Fruit fly (Drosophila melanogaster) whole organism, embryonic: Measurements from ENCODE around the gene BTBD9.

Experiments
- Awh ChIP-seq: fragments of 200-800 bp; sonication (Bioruptor generic); IDR thresholded peaks from 2 replicates; pipeline ENCODE4, ENCODE4 v1.3.6; 2022; ENCODE audit warnings: missing biosample characterization, missing genetic modification characterization
- CG10147 ChIP-seq: fragments of 200-800 bp; sonication (Bioruptor generic); optimal IDR thresholded peaks from 2 replicates; lab custom pipeline; 2019; ENCODE audit warnings: missing biosample characterization, mild to moderate bottlenecking, missing genetic modification characterization, moderate library complexity
- CG12391 ChIP-seq: fragments of 200-800 bp; sonication (Bioruptor generic); optimal IDR thresholded peaks from 3 replicates; lab custom pipeline; 2018; ENCODE audit warnings: missing biosample characterization, mild to moderate bottlenecking, missing genetic modification characterization, moderate library complexity
- CG12942 ChIP-seq: fragments of 200-800 bp; sonication (Bioruptor generic); optimal IDR thresholded peaks from 3 replicates; lab custom pipeline; 2016; ENCODE audit warnings: missing biosample characterization, missing genetic modification characterization
- CG14014 ChIP-seq: fragments of 200-800 bp; sonication (Bioruptor generic); IDR thresholded peaks from 2 replicates; pipeline ENCODE4 v1.3.6; 2022; ENCODE audit warnings: missing biosample characterization, missing genetic modification characterization
- CG14667 ChIP-seq: fragments of 200-800 bp; sonication (Bioruptor generic); IDR thresholded peaks from 2 replicates; pipeline ENCODE4 v1.3.6; 2022; ENCODE audit warnings: missing biosample characterization, missing genetic modification characterization
- CG15073 ChIP-seq: fragments of 200-800 bp; sonication (Bioruptor generic); optimal IDR thresholded peaks from 2 replicates; lab custom pipeline; 2016; ENCODE audit warnings: missing biosample characterization, missing genetic modification characterization
- CG1529 ChIP-seq: fragments of 200-800 bp; sonication (Bioruptor generic); optimal IDR thresholded peaks from 3 replicates; lab custom pipeline; 2018; ENCODE audit warnings: missing biosample characterization, missing genetic modification characterization
- CG1603 ChIP-seq: fragments of 200-800 bp; sonication (Bioruptor generic); optimal IDR thresholded peaks from 2 replicates; lab custom pipeline; 2019; ENCODE audit warnings: missing biosample characterization, mild to moderate bottlenecking, missing genetic modification characterization, moderate library complexity
- CG17186 ChIP-seq: fragments of 200-800 bp; sonication (Bioruptor generic); optimal IDR thresholded peaks from 3 replicates; lab custom pipeline; 2017; ENCODE audit warnings: missing biosample characterization, missing genetic modification reagents, missing genetic modification characterization
- CG17912 ChIP-seq: fragments of 200-800 bp; sonication (Bioruptor generic); optimal IDR thresholded peaks from 2 replicates; lab custom pipeline; 2018; ENCODE audit warnings: missing biosample characterization, mild to moderate bottlenecking, missing genetic modification characterization
- CG2199 ChIP-seq: fragments of 200-800 bp; sonication (Bioruptor generic); IDR thresholded peaks from 3 replicates; pipeline ENCODE4 v1.3.6; 2022; ENCODE audit warnings: missing biosample characterization, missing genetic modification characterization
- CG31441 ChIP-seq: fragments of 200-800 bp; sonication (Bioruptor generic); IDR thresholded peaks from 2 replicates; pipeline ENCODE4 v1.3.6; 2022; ENCODE audit warnings: missing biosample characterization, missing genetic modification characterization
- CG42726 ChIP-seq: fragments of 200-800 bp; sonication (Bioruptor generic); IDR thresholded peaks from 2 replicates; pipeline ENCODE4 v1.3.6; 2022; ENCODE audit warnings: missing biosample characterization, missing genetic modification characterization; ENCODE audit not compliant: partially characterized antibody
- CG4282 ChIP-seq: fragments of 200-800 bp; sonication (Bioruptor generic); optimal IDR thresholded peaks from 2 replicates; lab custom pipeline; 2016; ENCODE audit warnings: missing biosample characterization, missing genetic modification characterization
- CG4404 ChIP-seq: fragments of 200-800 bp; sonication (Bioruptor generic); IDR thresholded peaks from 2 replicates; pipeline ENCODE4 v1.3.6; 2022; ENCODE audit warnings: missing biosample characterization, missing genetic modification characterization
- CG6689 ChIP-seq: fragments of 200-800 bp; sonication (Bioruptor generic); IDR thresholded peaks from 2 replicates; pipeline ENCODE4 v1.3.6; 2022; ENCODE audit warnings: missing biosample characterization, missing genetic modification characterization
- CG7372 ChIP-seq: fragments of 200-800 bp; sonication (Bioruptor generic); IDR thresholded peaks from 2 replicates; pipeline ENCODE4 v1.3.6; 2022; ENCODE audit warnings: missing biosample characterization, missing genetic modification characterization
- CG7745 ChIP-seq: fragments of 200-800 bp; sonication (Bioruptor generic); optimal IDR thresholded peaks from 2 replicates; lab custom pipeline; 2018; ENCODE audit warnings: missing biosample characterization, mild to moderate bottlenecking, missing genetic modification characterization, moderate library complexity
- D19B ChIP-seq: fragments of 200-800 bp; sonication (Bioruptor generic); optimal IDR thresholded peaks from 2 replicates; lab custom pipeline; 2017; ENCODE audit warnings: missing biosample characterization, mild to moderate bottlenecking, missing genetic modification characterization
- Dp ChIP-seq: fragments of 200-800 bp; sonication (Bioruptor generic); optimal IDR thresholded peaks from 2 replicates; lab custom pipeline; 2018; ENCODE audit warnings: missing biosample characterization, mild to moderate bottlenecking, missing genetic modification characterization, moderate library complexity
- E2f2 ChIP-seq: fragments of 200-800 bp; sonication (Bioruptor generic); IDR thresholded peaks from 2 replicates; pipeline ENCODE4 v1.3.6; 2022; ENCODE audit warnings: missing biosample characterization, missing genetic modification characterization
- Elba2 ChIP-seq: fragments of 200-800 bp; sonication (Bioruptor generic); optimal IDR thresholded peaks from 3 replicates; lab custom pipeline; 2016; ENCODE audit warnings: missing biosample characterization, missing genetic modification characterization
- Fer1 ChIP-seq: fragments of 200-800 bp; sonication (Bioruptor generic); optimal IDR thresholded peaks from 2 replicates; lab custom pipeline; 2017; ENCODE audit warnings: missing biosample characterization, mild to moderate bottlenecking, missing genetic modification characterization
- GATAe ChIP-seq: fragments of 200-800 bp; sonication (Bioruptor generic); conservative IDR thresholded peaks from 2 replicates; pipeline ENCODE4 v1.3.6; 2022; ENCODE audit warnings: missing biosample characterization, missing genetic modification characterization
- HLH4C ChIP-seq: fragments of 200-800 bp; sonication (Bioruptor generic); IDR thresholded peaks from 3 replicates; pipeline ENCODE4 v1.3.6; 2022; ENCODE audit warnings: missing biosample characterization, missing genetic modification characterization; ENCODE audit not compliant: partially characterized antibody
- HLH54F ChIP-seq: fragments of 200-800 bp; sonication (Bioruptor generic); optimal IDR thresholded peaks from 3 replicates; lab custom pipeline; 2016; ENCODE audit warnings: missing biosample characterization, missing genetic modification characterization
- Hmr ChIP-seq: fragments of 200-800 bp; sonication (Bioruptor generic); optimal IDR thresholded peaks from 3 replicates; lab custom pipeline; 2017; ENCODE audit warnings: mild to moderate bottlenecking, missing biosample characterization, missing genetic modification reagents, missing genetic modification characterization
- MBD-R2 ChIP-seq: fragments of 200-800 bp; sonication (Bioruptor generic); IDR thresholded peaks from 2 replicates; pipeline ENCODE4 v1.3.6; 2022; ENCODE audit warnings: missing biosample characterization, missing genetic modification characterization
- Mrtf ChIP-seq: fragments of 200-800 bp; sonication (Bioruptor generic); IDR thresholded peaks from 3 replicates; pipeline ENCODE4 v1.3.6; 2022; ENCODE audit warnings: missing biosample characterization, missing genetic modification characterization
- Myb ChIP-seq: fragments of 200-800 bp; sonication (Bioruptor generic); optimal IDR thresholded peaks from 2 replicates; lab custom pipeline; 2016; ENCODE audit warnings: missing biosample characterization, missing genetic modification characterization
- Ptx1 ChIP-seq: fragments of 200-800 bp; sonication (Bioruptor generic); IDR thresholded peaks from 2 replicates; pipeline ENCODE4 v1.3.6; 2022; ENCODE audit warnings: missing biosample characterization, missing genetic modification characterization
- amos ChIP-seq: fragments of 200-800 bp; sonication (Bioruptor generic); IDR thresholded peaks from 2 replicates; pipeline ENCODE4 v1.3.6; 2022; ENCODE audit warnings: missing biosample characterization, missing genetic modification characterization; ENCODE audit not compliant: partially characterized antibody
- ash1 ChIP-seq: fragments of 200-800 bp; sonication (Bioruptor generic); optimal IDR thresholded peaks from 2 replicates; lab custom pipeline; 2018; ENCODE audit warnings: missing biosample characterization, mild to moderate bottlenecking, missing genetic modification characterization
- croc ChIP-seq: fragments of 200-800 bp; sonication (Bioruptor generic); conservative IDR thresholded peaks from 3 replicates; pipeline ENCODE4 v1.3.6; 2022; ENCODE audit warnings: missing biosample characterization, missing genetic modification characterization
- da ChIP-seq: fragments of 200-800 bp; sonication (Bioruptor generic); optimal IDR thresholded peaks from 2 replicates; lab custom pipeline; 2016; ENCODE audit warnings: missing biosample characterization, missing genetic modification characterization
- dati ChIP-seq: fragments of 200-800 bp; sonication (Bioruptor generic); IDR thresholded peaks from 2 replicates; pipeline ENCODE4 v1.3.6; 2022; ENCODE audit warnings: missing biosample characterization, missing genetic modification characterization
- dimm ChIP-seq: fragments of 200-800 bp; sonication (Bioruptor generic); IDR thresholded peaks from 2 replicates; pipeline ENCODE4 v1.3.6; 2022; ENCODE audit warnings: missing biosample characterization, missing genetic modification characterization
- eyg ChIP-seq: fragments of 200-800 bp; sonication (Bioruptor generic); optimal IDR thresholded peaks from 3 replicates; lab custom pipeline; 2016; ENCODE audit warnings: missing biosample characterization, missing genetic modification characterization
- gem ChIP-seq: fragments of 200-800 bp; sonication (Bioruptor generic); optimal IDR thresholded peaks from 2 replicates; lab custom pipeline; 2019; ENCODE audit warnings: missing biosample characterization, mild to moderate bottlenecking, missing genetic modification characterization, moderate library complexity
- h ChIP-seq: fragments of >200 bp; optimal IDR thresholded peaks from 2 replicates; lab custom pipeline; 2017
- kah ChIP-seq: fragments of 200-800 bp; sonication (Bioruptor generic); optimal IDR thresholded peaks from 2 replicates; lab custom pipeline; 2018; ENCODE audit warnings: missing biosample characterization, mild to moderate bottlenecking, missing genetic modification characterization
- knrl ChIP-seq: fragments of 200-800 bp; sonication (Bioruptor generic); IDR thresholded peaks from 3 replicates; pipeline ENCODE4 v1.3.6; 2022; ENCODE audit warnings: missing biosample characterization, missing genetic modification characterization; ENCODE audit not compliant: partially characterized antibody
- lab ChIP-seq: fragments of 200-800 bp; sonication (Bioruptor generic); optimal IDR thresholded peaks from 3 replicates; lab custom pipeline; 2017; ENCODE audit warnings: missing biosample characterization, missing genetic modification characterization, mild to moderate bottlenecking, moderate library complexity, missing genetic modification reagents
- nerfin-1 ChIP-seq: fragments of 200-800 bp; sonication (Bioruptor generic); optimal IDR thresholded peaks from 3 replicates; lab custom pipeline; 2019; ENCODE audit warnings: missing biosample characterization, mild to moderate bottlenecking, missing genetic modification characterization, moderate library complexity
- pan ChIP-seq, 4 experiments: fragments of >200 bp in 3 of 4; fragments of 200-800 bp in 1 of 4; sonication (Bioruptor generic) in 1 of 4; optimal IDR thresholded peaks in 3 of 4; IDR thresholded peaks in 1 of 4; 2 replicates each; pipeline versions ENCODE4 v1.3.6 to Lab custom; 2017 to 2022; ENCODE audit warnings: missing biosample characterization in 2 of 4, missing genetic modification characterization in 2 of 4, mixed read lengths in 1 of 4
- run ChIP-seq: fragments of 200-800 bp; sonication (Bioruptor generic); optimal IDR thresholded peaks from 3 replicates; lab custom pipeline; 2018; ENCODE audit warnings: missing biosample characterization, mild to moderate bottlenecking, missing genetic modification characterization
- so ChIP-seq: fragments of 200-800 bp; sonication (Bioruptor generic); IDR thresholded peaks from 3 replicates; pipeline ENCODE4 v1.3.6; 2022; ENCODE audit warnings: missing biosample characterization, missing genetic modification characterization
- tin ChIP-seq: fragments of 200-800 bp; sonication (Bioruptor generic); optimal IDR thresholded peaks from 3 replicates; lab custom pipeline; 2016; ENCODE audit warnings: missing biosample characterization, missing genetic modification characterization
- tll ChIP-seq, 2 experiments: fragments of 200-800 bp in 1 of 2; fragments of >200 bp in 1 of 2; sonication (Bioruptor generic) in 1 of 2; optimal IDR thresholded peaks; 2 replicates each; lab custom pipeline; 2017 to 2019; ENCODE audit warnings: missing biosample characterization in 2 of 2, missing genetic modification characterization in 2 of 2, mild to moderate bottlenecking in 1 of 2, moderate library complexity in 1 of 2
- vvl ChIP-seq: fragments of 200-800 bp; sonication (Bioruptor generic); IDR thresholded peaks from 2 replicates; pipeline ENCODE4 v1.3.6; 2022; ENCODE audit warnings: missing biosample characterization, missing genetic modification characterization

The BTBD9 gene

dm6 chrX:10757616-10758078 is 10.7 kb upstream of the BTBD9 start, which contains the start of gene Rph (continued):
- TF ChIP-seq da (no peak), dimm (GFP tag; lab: Robert Waterston, UW) (no peak), CG7372 (GFP tag; lab: Robert Waterston, UW) (no peak), MBD-R2 (GFP tag; lab: Robert Waterston, UW) (no peak), pan (optimal IDR thresholded peaks at IDR 0.05; lab: Kevin White, UChicago) (no peak), pan (GFP tag; optimal IDR thresholded peaks at IDR 0.05 in 1 of 2, IDR thresholded peaks at IDR 0.05 in 1 of 2) (no peak), CG4282 (GFP tag; lab: Kevin White, UChicago) (no peak), HLH54F (peak; percentile 3), eyg (GFP tag; lab: Kevin White, UChicago) (no peak), CG31441 (GFP tag; lab: Robert Waterston, UW) (no peak), ash1 (GFP tag; lab: Kevin White, UChicago) (no peak), CG10147 (GFP tag; lab: Kevin White, UChicago) (peak; percentile 31), knrl (GFP tag; lab: Robert Waterston, UW) (peak; percentile 53; the same call in 2 of the 3 replicates), CG2199 (no peak), so (GFP tag; lab: Robert Waterston, UW) (no peak), Hmr (peak; percentile 47), E2f2 (GFP tag; lab: Robert Waterston, UW) (no peak), CG42726 (no peak), CG12942 (GFP tag; lab: Kevin White, UChicago) (no peak), CG14667 (GFP tag; lab: Robert Waterston, UW) (no peak), CG17912 (GFP tag; lab: Kevin White, UChicago) (no peak), dati (GFP tag; lab: Robert Waterston, UW) (no peak), CG14014 (GFP tag; lab: Robert Waterston, UW) (0 out of 2 replicates have a peak, but pooled peaks have one; percentile 16), CG1603 (tag; lab: Kevin White, UChicago) (no peak), gem (tag; lab: Kevin White, UChicago) (no peak), HLH4C (GFP tag; lab: Robert Waterston, UW) (no peak), Awh (no peak), CG4404 (GFP tag; lab: Robert Waterston, UW) (no peak), CG7745 (tag; lab: Kevin White, UChicago) (no peak), tll (GFP tag; optimal IDR thresholded peaks at IDR 0.05; lab: Kevin White, UChicago) (no peak), kah (no peak), Ptx1 (0 out of 2 replicates have a peak, but pooled peaks have one; percentile 26), tin (GFP tag; lab: Kevin White, UChicago) (no peak), run (no peak), amos (GFP tag; lab: Robert Waterston, UW) (peak; percentile 36; the same call in 1 of the 2 replicates), CG12391 (tag; lab: Kevin White, UChicago) (no peak), Mrtf (no peak), Dp (GFP tag; lab: Kevin White, UChicago) (no peak), CG15073 (GFP tag; lab: Kevin White, UChicago) (no peak), Fer1 (peak; percentile 46), CG6689 (GFP tag; lab: Robert Waterston, UW) (0 out of 2 replicates have a peak, but pooled peaks have one; percentile 18), Myb (peak; percentile 21), nerfin-1 (tag; lab: Kevin White, UChicago) (no peak), CG17186 (GFP tag; lab: Kevin White, UChicago) (no peak), lab (GFP tag; lab: Kevin White, UChicago) (peak; percentile 55), vvl (no peak), Elba2 (GFP tag; lab: Kevin White, UChicago) (no peak), CG1529 (no peak), croc (GFP tag; lab: Robert Waterston, UW) (no peak), GATAe (GFP tag; lab: Robert Waterston, UW) (no peak), h (lab: Kevin White, UChicago) (no peak), D19B (GFP tag; lab: Kevin White, UChicago) (no peak)
